Fruit fly (Drosophila melanogaster) whole organism, wandering third instar larva: ENCODE results near the gene lectin-29Ca.

Experiments used
- Abd-B ChIP-seq: fragments of >200 bp; optimal IDR thresholded peaks from 2 replicates; lab custom pipeline; 2017; ENCODE audit warnings: missing biosample characterization, missing genetic modification characterization
- CG32264 ChIP-seq: fragments of 200-800 bp; sonication (Bioruptor generic); optimal IDR thresholded peaks from 2 replicates; lab custom pipeline; 2016; ENCODE audit warnings: missing biosample characterization, missing genetic modification characterization
- CG9705 ChIP-seq: fragments of 200-800 bp; sonication (Bioruptor generic); optimal IDR thresholded peaks from 2 replicates; lab custom pipeline; 2018; ENCODE audit warnings: missing biosample characterization, mild to moderate bottlenecking, missing genetic modification characterization
- CrebA ChIP-seq: fragments of 200-800 bp; sonication (Bioruptor generic); optimal IDR thresholded peaks from 2 replicates; lab custom pipeline; 2016; ENCODE audit warnings: missing biosample characterization, mild to moderate bottlenecking, missing genetic modification characterization, borderline replicate concordance
- Dfd ChIP-seq: fragments of >200 bp; optimal IDR thresholded peaks from 2 replicates; lab custom pipeline; 2017; ENCODE audit warnings: missing biosample characterization, missing genetic modification characterization
- Dif ChIP-seq: fragments of 200-275, 200-300 bp; sonication (Bioruptor generic); optimal IDR thresholded peaks from 2 replicates; lab custom pipeline; 2018; ENCODE audit warnings: missing biosample characterization, missing genetic modification characterization; ENCODE audit not compliant: partially characterized antibody
- GATAd ChIP-seq: sonication (Bioruptor generic); optimal IDR thresholded peaks from 2 replicates; lab custom pipeline; 2016; ENCODE audit warnings: missing biosample characterization, missing genetic modification characterization
- HLH106 ChIP-seq: fragments of 200-800 bp; optimal IDR thresholded peaks from 3 replicates; lab custom pipeline; 2019; ENCODE audit warnings: missing biosample characterization, mild to moderate bottlenecking, missing genetic modification characterization, moderate library complexity
- Hnf4 ChIP-seq: fragments of 200-800 bp; sonication (Bioruptor generic); optimal IDR thresholded peaks from 2 replicates; lab custom pipeline; 2016; ENCODE audit warnings: missing biosample characterization, mild to moderate bottlenecking, missing genetic modification characterization
- Hr78 ChIP-seq: fragments of >200 bp; optimal IDR thresholded peaks from 2 replicates; lab custom pipeline; 2017; ENCODE audit warnings: missing biosample characterization, missing genetic modification characterization
- Hr83 ChIP-seq: fragments of 200-300 bp; sonication (Bioruptor generic); optimal IDR thresholded peaks from 2 replicates; lab custom pipeline; 2016; ENCODE audit warnings: missing biosample characterization, mild to moderate bottlenecking, missing genetic modification characterization, moderate library complexity; ENCODE audit not compliant: poor library complexity, severe bottlenecking
- Jra ChIP-seq: sonication (Bioruptor generic); optimal IDR thresholded peaks from 2 replicates; lab custom pipeline; 2016; ENCODE audit warnings: missing biosample characterization, missing genetic modification characterization
- Mio ChIP-seq: sonication (Bioruptor generic); optimal IDR thresholded peaks from 2 replicates; lab custom pipeline; 2016; ENCODE audit warnings: missing biosample characterization, missing genetic modification characterization
- Myc ChIP-seq: fragments of >200 bp; optimal IDR thresholded peaks from 2 replicates; lab custom pipeline; 2017
- N ChIP-seq: fragments of >200 bp; optimal IDR thresholded peaks from 2 replicates; lab custom pipeline; 2018; ENCODE audit warnings: missing biosample characterization, missing external identifiers, missing genetic modification characterization
- OdsH ChIP-seq: fragments of 200-800 bp; sonication (Bioruptor generic); optimal IDR thresholded peaks from 2 replicates; lab custom pipeline; 2016; ENCODE audit warnings: missing biosample characterization, mild to moderate bottlenecking, missing genetic modification characterization
- Rel ChIP-seq, 2 experiments: fragments of 200-800 bp; sonication (Bioruptor generic) in 1 of 2; optimal IDR thresholded peaks; 2 replicates in 1 of 2; 3 replicates in 1 of 2; lab custom pipeline; 2016 to 2019; ENCODE audit warnings: mild to moderate bottlenecking in 2 of 2, missing biosample characterization in 2 of 2, missing genetic modification characterization in 2 of 2, moderate library complexity in 1 of 2
- Sp1 ChIP-seq: fragments of 200-800 bp; sonication (Bioruptor generic); optimal IDR thresholded peaks from 3 replicates; lab custom pipeline; 2019; ENCODE audit warnings: missing biosample characterization, mild to moderate bottlenecking, missing genetic modification characterization, moderate library complexity
- Vsx2 ChIP-seq: fragments of 200-300, 225-300 bp; sonication (Bioruptor generic); optimal IDR thresholded peaks from 2 replicates; lab custom pipeline; 2018; ENCODE audit warnings: missing biosample characterization, missing genetic modification characterization; ENCODE audit not compliant: partially characterized antibody
- br ChIP-seq: fragments of 200-800 bp; sonication (Bioruptor generic); optimal IDR thresholded peaks from 2 replicates; lab custom pipeline; 2016; ENCODE audit warnings: missing biosample characterization, missing genetic modification characterization
- brk ChIP-seq: fragments of 200-800 bp; sonication (Bioruptor generic); optimal IDR thresholded peaks from 2 replicates; lab custom pipeline; 2016; ENCODE audit warnings: missing biosample characterization, mild to moderate bottlenecking, missing genetic modification characterization
- dl ChIP-seq, 2 experiments: fragments of 175-275, 200-275 bp in 1 of 2; fragments of 200-275 bp in 1 of 2; sonication (Bioruptor generic); optimal IDR thresholded peaks; lab custom pipeline; 2018; ENCODE audit warnings: mild to moderate bottlenecking in 2 of 2, missing biosample characterization in 2 of 2, missing genetic modification characterization in 2 of 2, moderate library complexity in 2 of 2; ENCODE audit not compliant: partially characterized antibody in 2 of 2, insufficient read depth in 1 of 2
- dmrt93B ChIP-seq: fragments of 200-800 bp; sonication (Bioruptor generic); optimal IDR thresholded peaks from 2 replicates; lab custom pipeline; 2018; ENCODE audit warnings: missing biosample characterization, mild to moderate bottlenecking, missing genetic modification characterization
- dsf ChIP-seq: sonication (Bioruptor generic); optimal IDR thresholded peaks from 2 replicates; lab custom pipeline; 2016; ENCODE audit warnings: missing biosample characterization, missing genetic modification characterization, borderline replicate concordance
- ey ChIP-seq: fragments of 200-800 bp; sonication (Bioruptor generic); optimal IDR thresholded peaks from 2 replicates; lab custom pipeline; 2016; ENCODE audit warnings: missing biosample characterization, missing genetic modification characterization
- foxo ChIP-seq, 2 experiments: fragments of 200-800 bp; sonication (Bioruptor generic); optimal IDR thresholded peaks; 2 replicates in 1 of 2; 3 replicates in 1 of 2; lab custom pipeline; 2016 to 2017; ENCODE audit warnings: missing biosample characterization in 2 of 2, missing genetic modification characterization in 2 of 2
- fru ChIP-seq: fragments of 200-800 bp; sonication (Bioruptor generic); optimal IDR thresholded peaks from 3 replicates; lab custom pipeline; 2016; ENCODE audit warnings: missing biosample characterization, mild to moderate bottlenecking, missing genetic modification characterization
- h ChIP-seq: fragments of 200-800 bp; sonication (Bioruptor generic); optimal IDR thresholded peaks from 3 replicates; lab custom pipeline; 2016; ENCODE audit warnings: missing biosample characterization, mild to moderate bottlenecking, missing genetic modification characterization
- jim ChIP-seq: fragments of 175-275, 200-325 bp; sonication (Bioruptor generic); optimal IDR thresholded peaks from 2 replicates; lab custom pipeline; 2016; ENCODE audit warnings: missing biosample characterization, mild to moderate bottlenecking, missing genetic modification characterization
- lola ChIP-seq: fragments of >200 bp; optimal IDR thresholded peaks from 2 replicates; lab custom pipeline; 2017; ENCODE audit warnings: missing biosample characterization, missing genetic modification characterization
- pan ChIP-seq: fragments of >200 bp; optimal IDR thresholded peaks from 2 replicates; lab custom pipeline; 2017
- psq ChIP-seq: fragments of 200-800 bp; sonication (Bioruptor generic); optimal IDR thresholded peaks from 3 replicates; lab custom pipeline; 2017; ENCODE audit warnings: missing biosample characterization, mild to moderate bottlenecking, missing genetic modification characterization, moderate library complexity
- rgr ChIP-seq: fragments of 200-800 bp; sonication (Bioruptor generic); optimal IDR thresholded peaks from 3 replicates; lab custom pipeline; 2016; ENCODE audit warnings: missing biosample characterization, mild to moderate bottlenecking, missing genetic modification characterization
- sage ChIP-seq: fragments of 200-800 bp; sonication (Bioruptor generic); optimal IDR thresholded peaks from 2 replicates; lab custom pipeline; 2016; ENCODE audit warnings: missing biosample characterization, mild to moderate bottlenecking, missing genetic modification characterization
- sv ChIP-seq: fragments of 200-800 bp; sonication (Bioruptor generic); optimal IDR thresholded peaks from 3 replicates; lab custom pipeline; 2016; ENCODE audit warnings: missing biosample characterization, missing genetic modification characterization
- tai ChIP-seq: sonication (Bioruptor generic); optimal IDR thresholded peaks from 2 replicates; lab custom pipeline; 2016; ENCODE audit warnings: missing biosample characterization, missing genetic modification characterization
- usp ChIP-seq: fragments of >200 bp; optimal IDR thresholded peaks from 2 replicates; lab custom pipeline; 2017; ENCODE audit warnings: missing biosample characterization, missing genetic modification characterization
- woc ChIP-seq: sonication (Bioruptor generic); optimal IDR thresholded peaks from 2 replicates; lab custom pipeline; 2016; ENCODE audit warnings: missing biosample characterization, mild to moderate bottlenecking, missing genetic modification characterization

The lectin-29Ca gene

DNA sequence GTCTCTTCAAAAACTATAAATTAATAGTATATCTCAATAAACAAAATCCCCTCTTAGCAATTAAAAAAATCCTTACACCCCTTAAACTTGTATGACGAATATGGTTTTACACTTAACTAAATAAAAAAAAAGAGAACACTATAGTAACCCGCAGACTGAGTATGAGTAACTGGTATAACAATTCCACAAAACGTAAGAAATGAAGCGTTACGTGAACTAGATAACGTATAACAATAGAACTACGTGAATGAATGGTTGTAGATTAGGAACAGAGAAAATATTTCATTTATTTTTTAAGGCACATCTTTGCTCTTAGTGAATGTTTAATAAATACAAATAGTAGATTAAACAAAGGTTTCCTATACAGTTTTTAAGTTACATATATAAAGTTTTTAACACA lies 38.7 kb downstream of the lectin-29Ca start:
- TF ChIP-seq sv (GFP tag; lab: Kevin White, UChicago) (no peak), Mio (GFP tag; lab: Kevin White, UChicago) (no peak)

DNA sequence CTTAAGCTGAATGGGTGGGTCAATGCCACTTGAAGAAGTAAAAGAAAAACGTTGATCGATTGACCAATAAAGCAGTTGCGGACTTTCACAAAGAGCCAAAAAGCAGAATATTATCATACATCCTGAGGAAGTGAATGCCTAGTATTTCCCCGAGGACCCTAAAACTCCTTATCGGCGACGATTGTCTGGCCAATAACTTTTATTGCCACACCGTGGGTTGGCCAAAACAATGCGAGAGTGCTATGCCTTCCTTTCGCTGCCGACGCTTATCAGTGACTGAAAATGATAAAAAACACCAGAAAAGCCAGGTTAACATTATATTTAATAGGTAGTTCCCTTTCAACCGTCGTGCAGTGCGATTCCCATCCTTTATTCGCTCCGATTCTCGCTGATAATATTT lies 42.2 kb downstream of the lectin-29Ca start, which contains the start of gene Mur29B:
Mur29B (plus strand) TSS at position 324 of the 400 bp plus-strand sequence.
- TF ChIP-seq usp (no peak), pan (lab: Kevin White, UChicago) (no peak), Mio (GFP tag; lab: Kevin White, UChicago) (no peak), dl (GFP tag; optimal IDR thresholded peaks at IDR 0.05; lab: Kevin White, UChicago; ENCODE audit: insufficient read depth in 1 of 2, partially characterized antibody in 2 of 2) (no peak), br (GFP tag; lab: Kevin White, UChicago) (peak; percentile 2), Dfd (GFP tag; lab: Kevin White, UChicago) (no peak), ey (no peak), lola (GFP tag; lab: Kevin White, UChicago) (no peak), Sp1 (no peak), Dif (GFP tag; lab: Kevin White, UChicago) (no peak), Abd-B (GFP tag; lab: Kevin White, UChicago) (no peak), brk (GFP tag; lab: Kevin White, UChicago) (no peak), Hr83 (GFP tag; lab: Kevin White, UChicago) (peak; percentile 29), dsf (GFP tag; lab: Kevin White, UChicago) (no peak), Myc (lab: Kevin White, UChicago) (no peak), Rel (GFP tag; optimal IDR thresholded peaks at IDR 0.05; lab: Kevin White, UChicago) (no peak), Rel (tag; optimal IDR thresholded peaks at IDR 0.05; lab: Kevin White, UChicago) (peak; percentile 92), h (no peak), Vsx2 (GFP tag; lab: Kevin White, UChicago) (no peak), jim (GFP tag; lab: Kevin White, UChicago) (no peak), CrebA (GFP tag; lab: Kevin White, UChicago) (peak; percentile 22)

DNA sequence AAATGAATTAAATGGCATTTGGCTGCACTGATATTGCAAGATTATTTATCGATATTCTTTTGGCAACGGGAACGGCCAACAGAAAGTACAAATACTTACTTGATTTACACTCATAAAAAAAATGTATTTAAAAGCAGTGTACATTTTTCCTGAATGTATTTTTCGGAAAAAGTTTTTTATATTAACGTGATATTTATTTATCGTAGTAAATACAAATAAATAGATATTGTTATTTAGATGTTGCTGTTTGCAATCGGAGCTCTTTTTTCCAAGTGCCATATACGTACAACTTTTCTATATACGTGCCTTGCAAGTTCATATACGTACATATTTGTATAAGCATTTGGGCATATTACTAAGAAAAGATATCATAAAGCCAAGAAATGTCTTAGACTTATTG lies 42.7 kb downstream of the lectin-29Ca start:
- TF ChIP-seq ey (no peak), psq (GFP tag; lab: Kevin White, UChicago) (peak; percentile 36), Abd-B (GFP tag; lab: Kevin White, UChicago) (no peak), Jra (GFP tag; lab: Kevin White, UChicago) (no peak), rgr (GFP tag; lab: Kevin White, UChicago) (peak; percentile 44), GATAd (GFP tag; lab: Kevin White, UChicago) (no peak), Hnf4 (GFP tag; lab: Kevin White, UChicago) (no peak), jim (GFP tag; lab: Kevin White, UChicago) (no peak), Hr78 (GFP tag; lab: Kevin White, UChicago) (no peak), tai (no peak), br (GFP tag; lab: Kevin White, UChicago) (no peak), fru (GFP tag; lab: Kevin White, UChicago) (peak; percentile 29), sage (GFP tag; lab: Kevin White, UChicago) (no peak), Myc (lab: Kevin White, UChicago) (no peak), foxo (GFP tag; optimal IDR thresholded peaks at IDR 0.05; lab: Kevin White, UChicago) (peak in 1 of 2 experiments; percentile 71), pan (lab: Kevin White, UChicago) (no peak), dmrt93B (peak; percentile 5), Dif (GFP tag; lab: Kevin White, UChicago) (no peak), CG32264 (GFP tag; lab: Kevin White, UChicago) (no peak), Mio (GFP tag; lab: Kevin White, UChicago) (no peak), Hr83 (GFP tag; lab: Kevin White, UChicago) (no peak), lola (GFP tag; lab: Kevin White, UChicago) (no peak), OdsH (GFP tag; lab: Kevin White, UChicago) (peak; percentile 26), Sp1 (no peak), h (peak; percentile 65), Dfd (GFP tag; lab: Kevin White, UChicago) (no peak), CrebA (GFP tag; lab: Kevin White, UChicago) (no peak), woc (GFP tag; lab: Kevin White, UChicago) (no peak), sv (GFP tag; lab: Kevin White, UChicago) (no peak), Vsx2 (GFP tag; lab: Kevin White, UChicago) (no peak), usp (no peak), dsf (GFP tag; lab: Kevin White, UChicago) (no peak), HLH106 (tag; lab: Kevin White, UChicago) (peak; percentile 60), brk (GFP tag; lab: Kevin White, UChicago) (no peak), CG9705 (GFP tag; lab: Kevin White, UChicago) (no peak), Rel (GFP tag; optimal IDR thresholded peaks at IDR 0.05; lab: Kevin White, UChicago) (no peak), Rel (tag; optimal IDR thresholded peaks at IDR 0.05; lab: Kevin White, UChicago) (no peak), dl (GFP tag; optimal IDR thresholded peaks at IDR 0.05; lab: Kevin White, UChicago; ENCODE audit: insufficient read depth in 1 of 2, partially characterized antibody in 2 of 2) (no peak), N (GFP tag; lab: Kevin White, UChicago) (no peak)
